Fruit fly (Drosophila melanogaster): ENCODE results near the gene Brms1.
A peak's percentile ranks its signal among the peaks of the same experiment; 100 is the strongest.

Brms1 gene

dm6 chrX:12900718-12901442, 8.5 kb downstream of the Brms1 start, which contains the start of gene Coq8:
Coq8 (minus strand) TSS chrX:12901114.
- no peak for TF ChIP-seq CG8632 (GFP tag; optimal IDR thresholded peaks at IDR 0.05)
- no peak for TF ChIP-seq CG6792 (GFP tag; optimal IDR thresholded peaks at IDR 0.05)
- peak; percentile 64 for TF ChIP-seq vri (GFP tag; optimal IDR thresholded peaks at IDR 0.05)

dm6 chrX:12898569-12898968, 10.9 kb downstream of the Brms1 start, which contains the start of gene CG32650:
CG32650 (minus strand) TSS chrX:12898669.
- TF ChIP-seq Eip93F (GFP tag; optimal IDR thresholded peaks at IDR 0.05) (no peak), fd59A (GFP tag; optimal IDR thresholded peaks at IDR 0.05) (no peak), CG11762 (GFP tag; optimal IDR thresholded peaks at IDR 0.05; ENCODE audit: insufficient read depth) (no peak), CG34406 (GFP tag; optimal IDR thresholded peaks at IDR 0.05) (no peak), CG10669 (GFP tag; optimal IDR thresholded peaks at IDR 0.05) (no peak), CG6854 (GFP tag; optimal IDR thresholded peaks at IDR 0.05) (no peak), Sox102F (GFP tag; optimal IDR thresholded peaks at IDR 0.05) (no peak), Sox15 (GFP tag; optimal IDR thresholded peaks at IDR 0.05) (no peak), CG7368 (GFP tag; optimal IDR thresholded peaks at IDR 0.05) (no peak), OdsH (GFP tag; optimal IDR thresholded peaks at IDR 0.05) (no peak), vri (GFP tag; optimal IDR thresholded peaks at IDR 0.05) (no peak), Blimp-1 (GFP tag; optimal IDR thresholded peaks at IDR 0.05) (no peak), CG6792 (GFP tag; optimal IDR thresholded peaks at IDR 0.05) (no peak), CG32006 (GFP tag; optimal IDR thresholded peaks at IDR 0.05) (no peak), topi (GFP tag; optimal IDR thresholded peaks at IDR 0.05) (no peak)

- TF ChIP-seq Eip78C (GFP tag): peak; percentile 60
- TF ChIP-seq acj6 (GFP tag; optimal IDR thresholded peaks at IDR 0.05): no peak
- TF ChIP-seq fkh (GFP tag; optimal IDR thresholded peaks at IDR 0.05): no peak
- TF ChIP-seq eg (GFP tag; IDR thresholded peaks at IDR 0.05): 0 out of 3 replicates have a peak, but pooled peaks have one; percentile 29
- peak; percentile 11 for TF ChIP-seq CG6808 (GFP tag; optimal IDR thresholded peaks at IDR 0.05)
- no peak for TF ChIP-seq CG3032 (tag; optimal IDR thresholded peaks at IDR 0.05)
- TF ChIP-seq net (GFP tag; optimal IDR thresholded peaks at IDR 0.05): no peak
- peak; percentile 1 for TF ChIP-seq esn (GFP tag; optimal IDR thresholded peaks at IDR 0.05)
- TF ChIP-seq CG1621 (tag; optimal IDR thresholded peaks at IDR 0.05): peak; percentile 29
- no peak for TF ChIP-seq Smox (GFP tag; optimal IDR thresholded peaks at IDR 0.05)
- TF ChIP-seq CG16779 (tag; optimal IDR thresholded peaks at IDR 0.05): no peak
- no peak for TF ChIP-seq fd85E (GFP tag; optimal IDR thresholded peaks at IDR 0.05)
- no peak for TF ChIP-seq spab (GFP tag; optimal IDR thresholded peaks at IDR 0.05)
- no peak for TF ChIP-seq Sox15 (GFP tag; optimal IDR thresholded peaks at IDR 0.05)
- no peak for TF ChIP-seq CG9139 (GFP tag; optimal IDR thresholded peaks at IDR 0.05)
- no peak for TF ChIP-seq Lpt (GFP tag; optimal IDR thresholded peaks at IDR 0.05)
These were observed 12.3 kb downstream of the Brms1 start, which contains the start of gene Pde9 for dm6 chrX:12897150-12897549. Pde9 (minus strand) TSS chrX:12897327.

- peak; percentile 42 for TF ChIP-seq achi (GFP tag; optimal IDR thresholded peaks at IDR 0.05)
- no peak for TF ChIP-seq cyc (GFP tag; optimal IDR thresholded peaks at IDR 0.05)
- no peak for TF ChIP-seq spab (GFP tag; optimal IDR thresholded peaks at IDR 0.05)
- peak; percentile 23 for TF ChIP-seq esn (GFP tag; optimal IDR thresholded peaks at IDR 0.05)
- peak; percentile 24 for TF ChIP-seq Blimp-1 (GFP tag; optimal IDR thresholded peaks at IDR 0.05)
- peak; percentile 36 for TF ChIP-seq pdm3 (GFP tag; optimal IDR thresholded peaks at IDR 0.05)
- TF ChIP-seq CG10669 (GFP tag; optimal IDR thresholded peaks at IDR 0.05): peak; percentile 10
- no peak for TF ChIP-seq Ets21C (GFP tag; optimal IDR thresholded peaks at IDR 0.05)
- TF ChIP-seq dsx (GFP tag; optimal IDR thresholded peaks at IDR 0.05; ENCODE audit: poor library complexity, severe bottlenecking): peak; percentile 1
- TF ChIP-seq CG32006 (GFP tag; optimal IDR thresholded peaks at IDR 0.05): peak; percentile 56
- peak; percentile 69 for TF ChIP-seq eg (GFP tag; IDR thresholded peaks at IDR 0.05)
- peak; percentile 28 for TF ChIP-seq Sox14 (GFP tag; optimal IDR thresholded peaks at IDR 0.05)
- no peak for TF ChIP-seq Eip75B (GFP tag; optimal IDR thresholded peaks at IDR 0.05)
- TF ChIP-seq CG3919 (GFP tag; optimal IDR thresholded peaks at IDR 0.05): no peak
- peak; percentile 36 for TF ChIP-seq CG3032 (tag; optimal IDR thresholded peaks at IDR 0.05)
- TF ChIP-seq CG31627 (GFP tag; optimal IDR thresholded peaks at IDR 0.05): peak; percentile 38
- TF ChIP-seq CG15336 (GFP tag; IDR thresholded peaks at IDR 0.05): peak; percentile 23; the same call in 1 of the 2 replicates
- no peak for TF ChIP-seq ss (GFP tag; optimal IDR thresholded peaks at IDR 0.05)
- peak; percentile 25 for TF ChIP-seq CG1621 (tag; optimal IDR thresholded peaks at IDR 0.05)
- peak; percentile 3 for TF ChIP-seq CG34406 (GFP tag; optimal IDR thresholded peaks at IDR 0.05)
- no peak for TF ChIP-seq CG8632 (GFP tag; optimal IDR thresholded peaks at IDR 0.05)
- TF ChIP-seq Hr4 (GFP tag; optimal IDR thresholded peaks at IDR 0.05): no peak
- TF ChIP-seq Met (GFP tag; optimal IDR thresholded peaks at IDR 0.05): peak; percentile 36
- no peak for TF ChIP-seq Eip93F (GFP tag; optimal IDR thresholded peaks at IDR 0.05)
These were observed 13.0 kb downstream of the Brms1 start for dm6 chrX:12896393-12896792.

Measured in whole organism, prepupa.